Worm (Caenorhabditis elegans): ENCODE measurements around the gene rbm-25.

DNA sequence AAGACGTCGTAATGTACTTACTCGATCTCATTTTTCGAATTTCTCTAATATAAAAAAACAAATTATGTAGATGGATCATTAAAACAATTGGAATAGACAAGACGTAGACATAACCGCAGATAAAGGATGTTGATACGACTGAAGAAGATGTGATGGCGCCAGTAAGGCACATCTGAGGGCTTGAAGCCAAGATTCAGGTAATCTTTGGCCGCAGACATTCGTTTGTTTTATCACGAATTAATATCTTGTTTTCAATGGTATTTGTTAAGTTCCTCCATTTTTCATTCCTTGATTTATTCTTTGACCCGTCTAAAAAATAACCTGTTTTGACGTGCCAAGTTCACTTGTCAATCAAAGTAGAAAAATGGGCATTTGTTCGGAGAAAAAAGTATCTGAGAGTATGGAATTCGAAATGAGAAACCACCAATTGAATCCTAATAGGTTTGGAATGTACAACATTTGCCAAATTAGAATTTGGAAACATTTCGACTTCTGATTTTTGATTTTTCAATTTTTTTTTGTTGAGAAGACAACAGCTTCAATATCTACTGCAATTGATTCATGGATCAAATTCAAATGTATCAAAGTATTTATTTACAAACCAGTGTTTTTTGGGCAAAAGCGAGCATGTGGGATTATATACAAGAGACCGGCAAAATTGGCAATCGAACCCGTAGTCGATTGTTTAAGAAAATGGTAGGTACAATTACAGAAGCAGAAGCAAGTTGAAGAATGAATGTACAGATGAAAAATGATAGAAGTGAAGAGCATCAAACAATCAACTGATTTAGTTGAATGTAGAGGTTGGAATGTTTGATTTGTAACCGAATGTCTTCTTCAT lies 53.8 kb downstream of the rbm-25 start:
- no peak for TF ChIP-seq F44E2.7 (GFP tag; IDR thresholded peaks at IDR 0.05)
- 0 out of 2 replicates have a peak, but pooled peaks have one; percentile 39 for TF ChIP-seq tra-1 (GFP tag; IDR thresholded peaks at IDR 0.05)
